Fruit fly (Drosophila melanogaster) whole organism, embryonic: Measurements from ENCODE around the gene Ugt36D1.

Experiments
- Adf1 ChIP-seq: fragments of 200-800 bp; sonication (Bioruptor generic); IDR thresholded peaks from 2 replicates; pipeline ENCODE4 v1.3.6; 2022; ENCODE audit warnings: missing biosample characterization, missing genetic modification characterization
- Antp ChIP-seq: fragments of 200-800 bp; sonication (Bioruptor generic); optimal IDR thresholded peaks from 3 replicates; lab custom pipeline; 2016; ENCODE audit warnings: missing biosample characterization, missing genetic modification characterization
- BtbVII ChIP-seq: fragments of 200-800 bp; sonication (Bioruptor generic); optimal IDR thresholded peaks from 3 replicates; lab custom pipeline; 2017; ENCODE audit warnings: missing biosample characterization, mild to moderate bottlenecking, missing genetic modification characterization
- CG10321 ChIP-seq: fragments of 200-800 bp; sonication (Bioruptor generic); IDR thresholded peaks from 2 replicates; pipeline ENCODE4 v1.3.6; 2022; ENCODE audit warnings: missing biosample characterization, missing genetic modification characterization
- CG14050 ChIP-seq: fragments of 200-800 bp; sonication (Bioruptor generic); IDR thresholded peaks from 3 replicates; pipeline ENCODE4 v1.3.6; 2022; ENCODE audit warnings: missing biosample characterization, missing genetic modification characterization
- CG1792 ChIP-seq: fragments of 200-800 bp; sonication (Bioruptor generic); optimal IDR thresholded peaks from 2 replicates; lab custom pipeline; 2016; ENCODE audit warnings: missing biosample characterization, missing genetic modification characterization
- CG18764 ChIP-seq: fragments of 200-800 bp; sonication (Bioruptor generic); optimal IDR thresholded peaks from 3 replicates; lab custom pipeline; 2016; ENCODE audit warnings: missing biosample characterization, missing genetic modification characterization
- CG2120 ChIP-seq: fragments of 200-800 bp; sonication (Bioruptor generic); optimal IDR thresholded peaks from 3 replicates; lab custom pipeline; 2016; ENCODE audit warnings: missing biosample characterization, missing genetic modification characterization
- CG2678 ChIP-seq: fragments of 200-800 bp; sonication (Bioruptor generic); optimal IDR thresholded peaks from 3 replicates; lab custom pipeline; 2019; ENCODE audit warnings: missing biosample characterization, mild to moderate bottlenecking, missing genetic modification characterization, moderate library complexity
- CG33557 ChIP-seq: fragments of 200-800 bp; sonication (Bioruptor generic); optimal IDR thresholded peaks from 2 replicates; lab custom pipeline; 2019; ENCODE audit warnings: missing biosample characterization, mild to moderate bottlenecking, missing genetic modification characterization, moderate library complexity
- CG4360 ChIP-seq: fragments of 200-800 bp; sonication (Bioruptor generic); IDR thresholded peaks from 2 replicates; pipeline ENCODE4 v1.3.6; 2022; ENCODE audit warnings: missing biosample characterization, missing genetic modification characterization
- CG6175 ChIP-seq: fragments of 200-800 bp; sonication (Bioruptor generic); IDR thresholded peaks from 3 replicates; pipeline ENCODE4 v1.3.6; 2022; ENCODE audit warnings: missing biosample characterization, missing genetic modification characterization
- CG7372 ChIP-seq: fragments of 200-800 bp; sonication (Bioruptor generic); IDR thresholded peaks from 2 replicates; pipeline ENCODE4 v1.3.6; 2022; ENCODE audit warnings: missing biosample characterization, missing genetic modification characterization
- CG7745 ChIP-seq: fragments of 200-800 bp; sonication (Bioruptor generic); optimal IDR thresholded peaks from 2 replicates; lab custom pipeline; 2018; ENCODE audit warnings: missing biosample characterization, mild to moderate bottlenecking, missing genetic modification characterization, moderate library complexity
- CG8359 ChIP-seq: fragments of 200-800 bp; sonication (Bioruptor generic); optimal IDR thresholded peaks from 2 replicates; lab custom pipeline; 2017; ENCODE audit warnings: missing biosample characterization, mild to moderate bottlenecking, missing genetic modification characterization, borderline replicate concordance
- CG8478 ChIP-seq: fragments of >200 bp; optimal IDR thresholded peaks from 2 replicates; lab custom pipeline; 2018
- CG9437 ChIP-seq: fragments of 200-800 bp; sonication (Bioruptor generic); optimal IDR thresholded peaks from 2 replicates; lab custom pipeline; 2018; ENCODE audit warnings: missing biosample characterization, mild to moderate bottlenecking, missing genetic modification characterization
- CG9817 ChIP-seq: fragments of 200-800 bp; sonication (Bioruptor generic); optimal IDR thresholded peaks from 2 replicates; lab custom pipeline; 2018; ENCODE audit warnings: missing biosample characterization, mild to moderate bottlenecking, missing genetic modification characterization, moderate library complexity
- CHES-1-like ChIP-seq: fragments of 200-800 bp; sonication (Bioruptor generic); optimal IDR thresholded peaks from 2 replicates; lab custom pipeline; 2016; ENCODE audit warnings: missing biosample characterization, missing genetic modification characterization
- D ChIP-seq, 2 experiments: fragments of 200-800 bp in 1 of 2; fragments of >200 bp in 1 of 2; sonication (Bioruptor generic) in 1 of 2; optimal IDR thresholded peaks; 2 replicates in 1 of 2; 3 replicates in 1 of 2; lab custom pipeline; 2017; ENCODE audit warnings: mild to moderate bottlenecking in 1 of 2, missing biosample characterization in 1 of 2, missing genetic modification characterization in 1 of 2, missing genetic modification reagents in 1 of 2
- ERR ChIP-seq: fragments of 200-800 bp; sonication (Bioruptor generic); optimal IDR thresholded peaks from 2 replicates; lab custom pipeline; 2016; ENCODE audit warnings: missing biosample characterization, missing genetic modification characterization
- Fer3 ChIP-seq: fragments of 200-800 bp; sonication (Bioruptor generic); optimal IDR thresholded peaks from 2 replicates; lab custom pipeline; 2018; ENCODE audit warnings: missing biosample characterization, mild to moderate bottlenecking, missing genetic modification characterization, moderate library complexity
- HLH3B ChIP-seq: fragments of 200-800 bp; sonication (Bioruptor generic); IDR thresholded peaks from 2 replicates; pipeline ENCODE4 v1.3.6; 2022; ENCODE audit warnings: missing biosample characterization, missing genetic modification characterization
- HmgD ChIP-seq: fragments of 200-800 bp; sonication (Bioruptor generic); optimal IDR thresholded peaks from 3 replicates; lab custom pipeline; 2016; ENCODE audit warnings: missing biosample characterization, missing genetic modification characterization
- Hmx ChIP-seq: fragments of 200-800 bp; sonication (Bioruptor generic); optimal IDR thresholded peaks from 2 replicates; lab custom pipeline; 2016; ENCODE audit warnings: missing biosample characterization, missing genetic modification characterization
- Hr51 ChIP-seq, 2 experiments: fragments of 200-800 bp; sonication (Bioruptor generic); optimal IDR thresholded peaks; 2 replicates in 1 of 2; 3 replicates in 1 of 2; lab custom pipeline; 2016 to 2018; ENCODE audit warnings: missing biosample characterization in 2 of 2, missing genetic modification characterization in 2 of 2, mild to moderate bottlenecking in 1 of 2, moderate library complexity in 1 of 2
- Jarid2 ChIP-seq: fragments of 200-800 bp; sonication (Bioruptor generic); optimal IDR thresholded peaks from 3 replicates; lab custom pipeline; 2017; ENCODE audit warnings: mild to moderate bottlenecking, missing biosample characterization, missing genetic modification reagents, missing genetic modification characterization
- Med ChIP-seq: fragments of 200-800 bp; sonication (Bioruptor generic); peaks from one replicate; lab custom pipeline; 2016; ENCODE audit warnings: missing biosample characterization, missing genetic modification characterization, mild to moderate bottlenecking, inconsistent platforms, moderate library complexity
- NC2β ChIP-seq: fragments of 200-800 bp; sonication (Bioruptor generic); optimal IDR thresholded peaks from 2 replicates; lab custom pipeline; 2016; ENCODE audit warnings: missing biosample characterization, missing genetic modification characterization
- Nf-YA ChIP-seq: fragments of 200-800 bp; sonication (Bioruptor generic); IDR thresholded peaks from 2 replicates; pipeline ENCODE4 v1.3.6; 2022; ENCODE audit warnings: missing biosample characterization, missing genetic modification characterization
- Nf-YB ChIP-seq: fragments of 200-800 bp; sonication (Bioruptor generic); optimal IDR thresholded peaks from 3 replicates; lab custom pipeline; 2019; ENCODE audit warnings: missing biosample characterization, mild to moderate bottlenecking, missing genetic modification characterization, moderate library complexity
- Oli ChIP-seq: fragments of 200-800 bp; sonication (Bioruptor generic); optimal IDR thresholded peaks from 2 replicates; lab custom pipeline; 2018; ENCODE audit warnings: missing biosample characterization, mild to moderate bottlenecking, missing genetic modification characterization, moderate library complexity
- PHDP ChIP-seq: fragments of 200-800 bp; sonication (Bioruptor generic); optimal IDR thresholded peaks from 3 replicates; lab custom pipeline; 2018; ENCODE audit warnings: missing biosample characterization, mild to moderate bottlenecking, missing genetic modification characterization, moderate library complexity
- Ssrp ChIP-seq: fragments of 200-800 bp; sonication (Bioruptor generic); optimal IDR thresholded peaks from 2 replicates; lab custom pipeline; 2018; ENCODE audit warnings: missing biosample characterization, mild to moderate bottlenecking, missing genetic modification characterization, moderate library complexity
- ac ChIP-seq: fragments of 200-800 bp; sonication (Bioruptor generic); optimal IDR thresholded peaks from 3 replicates; lab custom pipeline; 2017; ENCODE audit warnings: missing biosample characterization, mild to moderate bottlenecking, missing genetic modification characterization
- az2 ChIP-seq: fragments of 200-800 bp; sonication (Bioruptor generic); optimal IDR thresholded peaks from 3 replicates; lab custom pipeline; 2016; ENCODE audit warnings: missing biosample characterization, missing genetic modification characterization
- bsh ChIP-seq, 2 experiments: fragments of 200-800 bp; sonication (Bioruptor generic); optimal IDR thresholded peaks; 2 replicates each; lab custom pipeline; 2017 to 2018; ENCODE audit warnings: mild to moderate bottlenecking in 2 of 2, missing biosample characterization in 2 of 2, missing genetic modification characterization in 2 of 2, moderate library complexity in 1 of 2
- cato ChIP-seq: fragments of 200-800 bp; sonication (Bioruptor generic); optimal IDR thresholded peaks from 2 replicates; lab custom pipeline; 2016; ENCODE audit warnings: missing biosample characterization, missing genetic modification characterization, borderline replicate concordance
- chinmo ChIP-seq: fragments of 200-800 bp; sonication (Bioruptor generic); IDR thresholded peaks from 4 replicates; pipeline ENCODE4 v1.3.6; 2022; ENCODE audit warnings: missing biosample characterization, missing genetic modification characterization; ENCODE audit not compliant: partially characterized antibody
- da ChIP-seq: fragments of 200-800 bp; sonication (Bioruptor generic); optimal IDR thresholded peaks from 2 replicates; lab custom pipeline; 2016; ENCODE audit warnings: missing biosample characterization, missing genetic modification characterization
- dati ChIP-seq: fragments of 200-800 bp; sonication (Bioruptor generic); IDR thresholded peaks from 2 replicates; pipeline ENCODE4 v1.3.6; 2022; ENCODE audit warnings: missing biosample characterization, missing genetic modification characterization
- eyg ChIP-seq: fragments of 200-800 bp; sonication (Bioruptor generic); optimal IDR thresholded peaks from 3 replicates; lab custom pipeline; 2016; ENCODE audit warnings: missing biosample characterization, missing genetic modification characterization
- gcm2 ChIP-seq: fragments of 200-800 bp; sonication (Bioruptor generic); optimal IDR thresholded peaks from 2 replicates; lab custom pipeline; 2016; ENCODE audit warnings: missing biosample characterization, missing genetic modification characterization
- grau ChIP-seq: fragments of 200-800 bp; optimal IDR thresholded peaks from 3 replicates; lab custom pipeline; 2019; ENCODE audit warnings: missing biosample characterization, mild to moderate bottlenecking, missing genetic modification characterization, moderate library complexity
- kah ChIP-seq: fragments of 200-800 bp; sonication (Bioruptor generic); optimal IDR thresholded peaks from 2 replicates; lab custom pipeline; 2018; ENCODE audit warnings: missing biosample characterization, mild to moderate bottlenecking, missing genetic modification characterization
- ro ChIP-seq: fragments of 200-800 bp; sonication (Bioruptor generic); IDR thresholded peaks from 2 replicates; pipeline ENCODE4 v1.3.6; 2022; ENCODE audit warnings: missing biosample characterization, missing genetic modification characterization
- sima ChIP-seq: fragments of 200-800 bp; sonication (Bioruptor generic); optimal IDR thresholded peaks from 2 replicates; lab custom pipeline; 2016; ENCODE audit warnings: missing biosample characterization, missing genetic modification characterization
- sug ChIP-seq: fragments of 200-800 bp; optimal IDR thresholded peaks from 2 replicates; lab custom pipeline; 2019; ENCODE audit warnings: missing biosample characterization, mild to moderate bottlenecking, missing genetic modification characterization, moderate library complexity
- tap ChIP-seq: fragments of 200-800 bp; optimal IDR thresholded peaks from 3 replicates; lab custom pipeline; 2019; ENCODE audit warnings: missing biosample characterization, mild to moderate bottlenecking, missing genetic modification characterization, moderate library complexity
- trem ChIP-seq: fragments of 200-800 bp; optimal IDR thresholded peaks from 3 replicates; lab custom pipeline; 2019; ENCODE audit warnings: missing biosample characterization, mild to moderate bottlenecking, missing genetic modification characterization, moderate library complexity

The Ugt36D1 gene

DNA sequence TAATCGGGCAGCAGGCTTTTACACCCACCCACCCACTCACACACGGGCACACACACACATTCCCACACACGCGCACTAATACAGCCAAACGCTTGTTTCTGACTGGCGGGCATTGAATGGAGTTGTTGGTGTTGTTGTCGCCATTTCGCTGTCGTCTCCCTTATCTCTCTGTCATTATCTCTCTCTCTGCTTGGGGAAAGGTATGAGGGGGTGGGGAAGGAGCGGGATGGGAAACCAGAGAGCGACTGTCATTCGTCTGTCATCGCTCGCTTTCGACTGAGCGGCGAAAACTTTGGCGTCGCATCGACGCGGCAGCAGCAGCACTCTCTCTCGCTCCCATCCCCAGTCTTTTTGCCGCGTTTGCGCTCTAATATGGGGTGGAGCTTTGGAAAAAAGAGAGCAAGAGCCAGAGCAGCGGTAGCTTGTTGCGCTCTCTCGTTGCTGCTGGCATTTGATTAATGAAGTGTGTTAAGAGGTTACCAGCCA is 27.4 kb upstream of the Ugt36D1 start (continued):
- TF ChIP-seq Ssrp (tag; lab: Kevin White, UChicago) (no peak), grau (tag; lab: Kevin White, UChicago) (no peak), CG9817 (tag; lab: Kevin White, UChicago) (no peak), Hr51 (GFP tag; optimal IDR thresholded peaks at IDR 0.05; lab: Kevin White, UChicago) (no peak), az2 (no peak), cato (GFP tag; lab: Kevin White, UChicago) (no peak), ro (no peak), sug (tag; lab: Kevin White, UChicago) (peak; percentile 35), Hmx (GFP tag; lab: Kevin White, UChicago) (no peak), CG9437 (no peak), ac (no peak), Antp (GFP tag; lab: Kevin White, UChicago) (no peak), dati (no peak), bsh (GFP tag; optimal IDR thresholded peaks at IDR 0.05; lab: Kevin White, UChicago) (no peak), CG4360 (GFP tag; lab: Robert Waterston, UW) (peak; percentile 60), eyg (GFP tag; lab: Kevin White, UChicago) (no peak), CG33557 (GFP tag; lab: Kevin White, UChicago) (no peak)

- TF ChIP-seq dati (no peak), CG1792 (GFP tag; lab: Kevin White, UChicago) (no peak), HmgD (GFP tag; lab: Kevin White, UChicago) (no peak), gcm2 (GFP tag; lab: Kevin White, UChicago) (no peak), CG9437 (peak; percentile 2), kah (no peak), CG18764 (GFP tag; lab: Kevin White, UChicago) (no peak), ERR (GFP tag; lab: Kevin White, UChicago) (no peak), CG7372 (GFP tag; lab: Robert Waterston, UW) (peak; percentile 92), CG6175 (0 out of 3 replicates have a peak, but pooled peaks have one; percentile 41), HLH3B (GFP tag; lab: Robert Waterston, UW) (no peak), CG8478 (lab: Kevin White, UChicago) (peak; percentile 64), da (GFP tag; lab: Kevin White, UChicago) (no peak), Adf1 (GFP tag; lab: Robert Waterston, UW) (peak; percentile 91), CHES-1-like (GFP tag; lab: Kevin White, UChicago) (no peak), BtbVII (GFP tag; lab: Kevin White, UChicago) (no peak), CG10321 (peak; percentile 92), sima (GFP tag; lab: Kevin White, UChicago) (no peak), CG8359 (GFP tag; lab: Kevin White, UChicago) (no peak), Jarid2 (GFP tag; lab: Kevin White, UChicago) (peak; percentile 32), tap (no peak), Med (GFP tag; lab: Kevin White, UChicago) (peak; percentile 75), Nf-YB (GFP tag; lab: Kevin White, UChicago) (peak; percentile 64), CG2678 (tag; lab: Kevin White, UChicago) (no peak), trem (tag; lab: Kevin White, UChicago) (no peak), NC2β (GFP tag; lab: Kevin White, UChicago) (no peak), PHDP (tag; lab: Kevin White, UChicago) (no peak), D (optimal IDR thresholded peaks at IDR 0.05; lab: Kevin White, UChicago) (no peak), D (GFP tag; optimal IDR thresholded peaks at IDR 0.05; lab: Kevin White, UChicago) (no peak), Oli (tag; lab: Kevin White, UChicago) (no peak), Fer3 (tag; lab: Kevin White, UChicago) (no peak), CG14050 (GFP tag; lab: Robert Waterston, UW) (no peak), CG2120 (no peak), CG7745 (no peak), Nf-YA (GFP tag; lab: Robert Waterston, UW) (no peak), chinmo (no peak)
These were observed 26.9 kb upstream of the Ugt36D1 start for dm6 chr2L:18796446-18796845.
